Worm (Caenorhabditis elegans) whole organism, L3 larva: ENCODE results near the gene sek-4.

Source experiments
- ZK546.5 ChIP-seq: sonication (generic microtip); optimal IDR thresholded peaks from 2 replicates; lab custom pipeline; 2017; ENCODE audit warnings: missing biosample characterization, missing genetic modification characterization
- aly-2 ChIP-seq: fragments of 150-350 bp; optimal IDR thresholded peaks from 2 replicates; lab custom pipeline; 2014; ENCODE audit warnings: missing biosample characterization, missing genetic modification characterization
- ama-1 ChIP-seq: fragments of 150-350 bp; optimal IDR thresholded peaks from 2 replicates; lab custom pipeline; 2018
- ceh-16 ChIP-seq: sonication (generic microtip); optimal IDR thresholded peaks from 2 replicates; lab custom pipeline; 2017; ENCODE audit warnings: missing biosample characterization, missing genetic modification characterization
- ceh-28 ChIP-seq: fragments of 150-350 bp; optimal IDR thresholded peaks from 2 replicates; lab custom pipeline; 2014; ENCODE audit warnings: missing biosample characterization, missing genetic modification reagents, missing genetic modification characterization
- ceh-9 ChIP-seq: sonication (generic microtip); optimal IDR thresholded peaks from 2 replicates; lab custom pipeline; 2018; ENCODE audit warnings: missing biosample characterization, missing genetic modification characterization
- daf-12 ChIP-seq: fragments of 150-350 bp; optimal IDR thresholded peaks from 2 replicates; lab custom pipeline; 2014; ENCODE audit warnings: missing biosample characterization, missing genetic modification reagents, missing genetic modification characterization
- egl-27 ChIP-seq: sonication (generic microtip); optimal IDR thresholded peaks from 4 replicates; lab custom pipeline; 2017; ENCODE audit warnings: missing biosample characterization, missing genetic modification reagents, missing genetic modification characterization
- egl-5 ChIP-seq: fragments of 150-350 bp; optimal IDR thresholded peaks from 2 replicates; lab custom pipeline; 2017; ENCODE audit warnings: missing biosample characterization, missing genetic modification reagents, missing genetic modification characterization, inconsistent platforms
- elt-1 ChIP-seq: fragments of 150-350 bp; optimal IDR thresholded peaks from 2 replicates; lab custom pipeline; 2014; ENCODE audit warnings: missing biosample characterization, missing genetic modification characterization
- elt-2 ChIP-seq: sonication (generic microtip); optimal IDR thresholded peaks from 2 replicates; lab custom pipeline; 2016; ENCODE audit warnings: missing genetic modification reagents, mild to moderate bottlenecking, missing genetic modification characterization, missing compliant biosample characterization
- elt-3 ChIP-seq, 3 experiments: fragments of 150-350 bp in 1 of 3; sonication (generic microtip) in 2 of 3; optimal IDR thresholded peaks; 2 replicates in 2 of 3; 4 replicates in 1 of 3; lab custom pipeline; 2014 to 2017; ENCODE audit warnings: missing biosample characterization in 3 of 3, missing genetic modification characterization in 3 of 3
- eor-1 ChIP-seq, 2 experiments: fragments of 150-350 bp; optimal IDR thresholded peaks; 2 replicates each; lab custom pipeline; 2014 to 2018; ENCODE audit warnings: missing biosample characterization in 2 of 2, missing genetic modification characterization in 2 of 2
- fkh-10 ChIP-seq: sonication (generic microtip); optimal IDR thresholded peaks from 2 replicates; lab custom pipeline; 2017; ENCODE audit warnings: missing biosample characterization, missing genetic modification reagents, missing genetic modification characterization
- fkh-2 ChIP-seq: fragments of 150-350 bp; optimal IDR thresholded peaks from 2 replicates; lab custom pipeline; 2014; ENCODE audit warnings: missing biosample characterization, missing genetic modification reagents, missing genetic modification characterization
- fos-1 ChIP-seq: fragments of 150-350 bp; optimal IDR thresholded peaks from 2 replicates; lab custom pipeline; 2014; ENCODE audit warnings: missing biosample characterization, missing genetic modification characterization
- jun-1 ChIP-seq: fragments of 150-350 bp; optimal IDR thresholded peaks from 2 replicates; lab custom pipeline; 2014; ENCODE audit warnings: missing biosample characterization, missing genetic modification reagents, missing genetic modification characterization
- lin-15B ChIP-seq: fragments of 150-350 bp; optimal IDR thresholded peaks from 2 replicates; lab custom pipeline; 2014; ENCODE audit warnings: missing biosample characterization, missing genetic modification characterization
- lin-39 ChIP-seq: fragments of 150-350 bp; optimal IDR thresholded peaks from 2 replicates; lab custom pipeline; 2018; ENCODE audit warnings: missing biosample characterization, missing genetic modification reagents, missing genetic modification characterization
- lsy-12 ChIP-seq: sonication (generic microtip); optimal IDR thresholded peaks from 2 replicates; lab custom pipeline; 2016; ENCODE audit warnings: mild to moderate bottlenecking, missing genetic modification characterization, missing compliant biosample characterization
- mdl-1 ChIP-seq: fragments of 150-350 bp; optimal IDR thresholded peaks from 2 replicates; lab custom pipeline; 2014; ENCODE audit warnings: missing biosample characterization, missing genetic modification characterization
- mml-1 ChIP-seq: fragments of 150-350 bp; sonication (generic microtip); optimal IDR thresholded peaks from 3 replicates; lab custom pipeline; 2014; ENCODE audit warnings: missing biosample characterization, missing genetic modification characterization
- nfya-1 ChIP-seq: sonication (generic microtip); optimal IDR thresholded peaks from 2 replicates; lab custom pipeline; 2017; ENCODE audit warnings: missing genetic modification characterization, mild to moderate bottlenecking, missing compliant biosample characterization, antibody characterized with exemption, moderate library complexity; ENCODE audit not compliant: insufficient read depth
- nhr-11 ChIP-seq: fragments of 150-350 bp; optimal IDR thresholded peaks from 2 replicates; lab custom pipeline; 2014; ENCODE audit warnings: missing biosample characterization, missing genetic modification characterization
- nhr-12 ChIP-seq: fragments of 150-350 bp; optimal IDR thresholded peaks from 2 replicates; lab custom pipeline; 2014; ENCODE audit warnings: missing biosample characterization, missing genetic modification characterization
- nhr-23 ChIP-seq: fragments of 150-350 bp; optimal IDR thresholded peaks from 2 replicates; lab custom pipeline; 2014; ENCODE audit warnings: missing biosample characterization, missing genetic modification reagents, missing genetic modification characterization
- nhr-237 ChIP-seq: fragments of 150-350 bp; optimal IDR thresholded peaks from 2 replicates; lab custom pipeline; 2014; ENCODE audit warnings: missing biosample characterization, missing genetic modification characterization
- nhr-25 ChIP-seq: sonication (generic microtip); optimal IDR thresholded peaks from 2 replicates; lab custom pipeline; 2017; ENCODE audit warnings: missing biosample characterization, missing genetic modification characterization
- nhr-43 ChIP-seq: sonication (generic microtip); optimal IDR thresholded peaks from 2 replicates; lab custom pipeline; 2016; ENCODE audit warnings: mild to moderate bottlenecking, missing genetic modification characterization, missing compliant biosample characterization; ENCODE audit not compliant: poor library complexity, severe bottlenecking
- nhr-67 ChIP-seq: fragments of 150-350 bp; optimal IDR thresholded peaks from 2 replicates; lab custom pipeline; 2014; ENCODE audit warnings: missing biosample characterization, missing genetic modification characterization
- nhr-76 ChIP-seq: fragments of 150-350 bp; sonication (generic microtip); optimal IDR thresholded peaks from 5 replicates; lab custom pipeline; 2014; ENCODE audit warnings: missing biosample characterization, missing genetic modification characterization
- nhr-77 ChIP-seq: fragments of 150-350 bp; optimal IDR thresholded peaks from 2 replicates; lab custom pipeline; 2014; ENCODE audit warnings: missing biosample characterization, missing genetic modification characterization
- pha-4 ChIP-seq: fragments of 150-350 bp; optimal IDR thresholded peaks from 2 replicates; lab custom pipeline; 2014; ENCODE audit warnings: missing biosample characterization, missing genetic modification reagents, missing genetic modification characterization
- pqm-1 ChIP-seq: fragments of 150-350 bp; optimal IDR thresholded peaks from 2 replicates; lab custom pipeline; 2017; ENCODE audit warnings: missing biosample characterization, missing genetic modification characterization, inconsistent platforms
- sea-2 ChIP-seq: fragments of 150-350 bp; sonication (generic microtip); optimal IDR thresholded peaks from 4 replicates; lab custom pipeline; 2014; ENCODE audit warnings: missing biosample characterization, missing genetic modification reagents, missing genetic modification characterization
- skn-1 ChIP-seq: fragments of 150-350 bp; optimal IDR thresholded peaks from 2 replicates; lab custom pipeline; 2014; ENCODE audit warnings: missing biosample characterization, missing genetic modification characterization
- snpc-4 ChIP-seq: fragments of 150-350 bp; optimal IDR thresholded peaks from 2 replicates; lab custom pipeline; 2014; ENCODE audit warnings: missing biosample characterization, missing genetic modification characterization
- tbx-2 ChIP-seq: sonication (generic microtip); optimal IDR thresholded peaks from 2 replicates; lab custom pipeline; 2016; ENCODE audit warnings: mild to moderate bottlenecking, missing genetic modification characterization, missing compliant biosample characterization
- unc-39 ChIP-seq: sonication (generic microtip); optimal IDR thresholded peaks from 4 replicates; lab custom pipeline; 2017; ENCODE audit warnings: missing biosample characterization, missing genetic modification characterization
- zag-1 ChIP-seq: fragments of 150-350 bp; optimal IDR thresholded peaks from 2 replicates; lab custom pipeline; 2014; ENCODE audit warnings: missing biosample characterization, missing genetic modification characterization
- ztf-11 ChIP-seq: fragments of 150-350 bp; optimal IDR thresholded peaks from 2 replicates; lab custom pipeline; 2014; ENCODE audit warnings: missing biosample characterization, missing genetic modification characterization
- ztf-4 ChIP-seq: fragments of 150-350 bp; optimal IDR thresholded peaks from 2 replicates; lab custom pipeline; 2014; ENCODE audit warnings: missing biosample characterization, missing genetic modification characterization

The sek-4 gene

ce11 chrX:5386558-5386957 is 11.7 kb downstream of the sek-4 start, which contains the start of gene kcnl-3:
TSS of gene kcnl-3 (plus strand) at chrX:5386858.
- TF ChIP-seq mdl-1 (tag; lab: Kevin White, UChicago) (no peak), mml-1 (tag; lab: Kevin White, UChicago) (no peak), unc-39 (tag; lab: Kevin White, UChicago) (no peak), nhr-12 (tag; lab: Kevin White, UChicago) (no peak), ZK546.5 (tag; lab: Kevin White, UChicago) (no peak), egl-27 (no peak), elt-1 (tag; lab: Kevin White, UChicago) (no peak), nhr-76 (tag; lab: Kevin White, UChicago) (no peak), tbx-2 (tag; lab: Kevin White, UChicago) (no peak)

- TF ChIP-seq aly-2 (tag; lab: Kevin White, UChicago) (no peak), jun-1 (no peak), eor-1 (tag; optimal IDR thresholded peaks at IDR 0.05; lab: Kevin White, UChicago) (no peak), ZK546.5 (tag; lab: Kevin White, UChicago) (no peak), egl-27 (no peak), nfya-1 (tag; lab: Kevin White, UChicago) (no peak), ztf-11 (tag; lab: Kevin White, UChicago) (no peak), fos-1 (tag; lab: Kevin White, UChicago) (no peak), tbx-2 (tag; lab: Kevin White, UChicago) (no peak), nhr-67 (tag; lab: Kevin White, UChicago) (no peak), mdl-1 (tag; lab: Kevin White, UChicago) (no peak), nhr-23 (tag; lab: Kevin White, UChicago) (no peak)
Measured at ce11 chrX:5387629-5388028, 12.8 kb downstream of the sek-4 start.

ce11 chrX:5397300-5397699 is 22.4 kb downstream of the sek-4 start, which contains the start of gene C03F11.2:
TSS of gene C03F11.2 (minus strand) at chrX:5397400.
- TF ChIP-seq ceh-28 = no peak
- TF ChIP-seq fkh-2 (tag; lab: Kevin White, UChicago) = no peak
- TF ChIP-seq nhr-77 (tag; lab: Kevin White, UChicago) = no peak
- no peak for TF ChIP-seq ZK546.5 (tag; lab: Kevin White, UChicago)
- TF ChIP-seq mdl-1 (tag; lab: Kevin White, UChicago) = no peak
- TF ChIP-seq skn-1 = no peak
- TF ChIP-seq lin-15B (tag; lab: Kevin White, UChicago) = no peak
- TF ChIP-seq elt-3 (tag; optimal IDR thresholded peaks at IDR 0.05; lab: Kevin White, UChicago) = no peak
- TF ChIP-seq lin-39 = no peak
- no peak for TF ChIP-seq fos-1 (tag; lab: Kevin White, UChicago)
- TF ChIP-seq pha-4 = no peak
- no peak for TF ChIP-seq daf-12
- no peak for TF ChIP-seq egl-5 (tag; lab: Kevin White, UChicago)
- no peak for TF ChIP-seq ceh-16 (tag; lab: Kevin White, UChicago)
- TF ChIP-seq elt-2 (tag; lab: Kevin White, UChicago) = no peak
- TF ChIP-seq ztf-4 (tag; lab: Kevin White, UChicago) = no peak

ce11 chrX:5400524-5400923 is 25.7 kb downstream of the sek-4 start, which contains the start of gene scav-1:
TSS of gene scav-1 (minus strand) at chrX:5400584.
- peak; percentile 76 for TF ChIP-seq pqm-1
- TF ChIP-seq elt-2 (tag; lab: Kevin White, UChicago) = peak; percentile 87
- TF ChIP-seq pha-4 = no peak

- TF ChIP-seq nhr-77 (tag; lab: Kevin White, UChicago) (no peak), fkh-10 (GFP tag; lab: Kevin White, UChicago) (no peak), nhr-76 (tag; lab: Kevin White, UChicago) (no peak), ama-1 (lab: Kevin White, UChicago) (no peak)
- TF ChIP-seq, all 47 proteins: peak for 0
Measured at ce11 chrX:5406345-5406744, 31.5 kb downstream of the sek-4 start, which contains the start of gene C03F11.4. TSS of gene C03F11.4 (minus strand) at chrX:5406445.

ce11 chrX:5407271-5407670 is 32.4 kb downstream of the sek-4 start:
- TF ChIP-seq nhr-23 (tag; lab: Kevin White, UChicago) (no peak), ZK546.5 (tag; lab: Kevin White, UChicago) (no peak), jun-1 (no peak), snpc-4 (tag; lab: Kevin White, UChicago) (no peak), nhr-12 (tag; lab: Kevin White, UChicago) (no peak), nhr-25 (tag; lab: Kevin White, UChicago) (no peak), zag-1 (tag; lab: Kevin White, UChicago) (no peak), nhr-76 (tag; lab: Kevin White, UChicago) (no peak), ztf-4 (tag; lab: Kevin White, UChicago) (no peak), nhr-77 (tag; lab: Kevin White, UChicago) (no peak), lin-15B (tag; lab: Kevin White, UChicago) (no peak), nhr-43 (peak; percentile 3), ceh-9 (tag; lab: Kevin White, UChicago) (no peak), aly-2 (tag; lab: Kevin White, UChicago) (no peak), elt-3 (tag; optimal IDR thresholded peaks at IDR 0.05; lab: Kevin White, UChicago) (no peak), lsy-12 (tag; lab: Kevin White, UChicago) (peak; percentile 13), nhr-237 (tag; lab: Kevin White, UChicago) (no peak), sea-2 (no peak), mdl-1 (tag; lab: Kevin White, UChicago) (no peak), lin-39 (no peak), nhr-11 (tag; lab: Kevin White, UChicago) (no peak)
